Fruit fly (Drosophila melanogaster) whole organism, embryonic: ENCODE results near the gene CG8420.

Experiments used
- croc ChIP-seq: fragments of 200-800 bp; sonication (Bioruptor generic); conservative IDR thresholded peaks from 3 replicates; pipeline ENCODE4 v1.3.6; 2022; ENCODE audit warnings: missing biosample characterization, missing genetic modification characterization
- tgo ChIP-seq: fragments of 200-800 bp; sonication (Bioruptor generic); IDR thresholded peaks from 3 replicates; pipeline ENCODE4 v1.3.6; 2022; ENCODE audit warnings: missing biosample characterization, missing genetic modification characterization
- ttk ChIP-seq: fragments of 200-800 bp; sonication (Bioruptor generic); IDR thresholded peaks from 2 replicates; pipeline ENCODE4 v2.1.2; 2022; ENCODE audit warnings: missing biosample characterization, missing genetic modification characterization

dm6 chr3R:9220064-9220864 lies 26.2 kb upstream of the CG8420 start:
- TF ChIP-seq croc (GFP tag; lab: Robert Waterston, UW) (no peak), tgo (GFP tag; lab: Robert Waterston, UW) (peak; percentile 41; the same call in 1 of the 3 replicates), ttk (GFP tag; lab: Robert Waterston, UW) (no peak)
